Worm (Caenorhabditis elegans) whole organism, L2 larva: Measurements from ENCODE around the gene pas-6.

Source experiments
- R02D3.7 ChIP-seq: fragments of 150-350 bp; optimal IDR thresholded peaks from 2 replicates; lab custom pipeline; 2014; ENCODE audit warnings: missing biosample characterization, missing genetic modification characterization
- ama-1 ChIP-seq: fragments of 150-350 bp; optimal IDR thresholded peaks from 2 replicates; lab custom pipeline; 2018; ENCODE audit warnings: inconsistent platforms
- crh-2 ChIP-seq: sonication (generic microtip); optimal IDR thresholded peaks from 2 replicates; lab custom pipeline; 2017; ENCODE audit warnings: missing biosample characterization, missing genetic modification characterization
- dmd-4 ChIP-seq: sonication (generic microtip); optimal IDR thresholded peaks from 2 replicates; lab custom pipeline; 2017; ENCODE audit warnings: missing biosample characterization, missing genetic modification characterization
- elt-3 ChIP-seq: sonication (generic microtip); optimal IDR thresholded peaks from 2 replicates; lab custom pipeline; 2017; ENCODE audit warnings: missing biosample characterization, missing genetic modification characterization
- lsy-2 ChIP-seq, 2 experiments: fragments of 150-350 bp in 1 of 2; sonication (generic microtip) in 1 of 2; optimal IDR thresholded peaks; 2 replicates each; lab custom pipeline; 2014 to 2017; ENCODE audit warnings: missing biosample characterization in 2 of 2, missing genetic modification characterization in 2 of 2
- nhr-11 ChIP-seq: fragments of 150-350 bp; optimal IDR thresholded peaks from 2 replicates; lab custom pipeline; 2014; ENCODE audit warnings: missing biosample characterization, missing genetic modification characterization
- nhr-129 ChIP-seq: fragments of 150-350 bp; optimal IDR thresholded peaks from 2 replicates; lab custom pipeline; 2014; ENCODE audit warnings: missing biosample characterization, missing genetic modification characterization
- nhr-77 ChIP-seq: fragments of 150-350 bp; optimal IDR thresholded peaks from 2 replicates; lab custom pipeline; 2014; ENCODE audit warnings: missing biosample characterization, missing genetic modification characterization
- sma-3 ChIP-seq: sonication (generic microtip); optimal IDR thresholded peaks from 2 replicates; lab custom pipeline; 2016; ENCODE audit warnings: missing genetic modification reagents, missing genetic modification characterization, missing compliant biosample characterization
- snpc-4 ChIP-seq: fragments of 150-350 bp; optimal IDR thresholded peaks from 2 replicates; lab custom pipeline; 2014; ENCODE audit warnings: missing biosample characterization, missing genetic modification characterization

DNA sequence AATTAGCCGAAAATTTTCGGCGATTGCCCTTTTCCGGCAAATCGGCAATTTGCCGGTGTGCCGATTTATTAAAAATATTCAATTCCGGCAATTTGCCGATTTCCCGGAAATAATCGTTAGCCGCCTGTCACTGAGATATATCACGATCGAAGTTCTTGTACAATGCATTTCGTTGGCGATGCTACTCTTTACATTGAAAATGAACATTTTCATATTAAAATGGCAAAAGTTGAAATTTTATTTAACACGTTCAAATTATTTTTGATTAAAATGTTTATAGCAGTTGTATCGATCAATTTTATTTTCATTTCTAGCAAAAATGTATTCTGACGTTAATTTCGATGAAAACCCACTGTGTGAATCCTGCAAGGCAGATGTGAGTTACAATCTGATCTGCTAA is 30.6 kb upstream of the pas-6 start, which contains the start of gene M03E7.3:
- TF ChIP-seq snpc-4 (tag; lab: Kevin White, UChicago) (no peak), nhr-77 (tag; lab: Kevin White, UChicago) (no peak), nhr-129 (tag; lab: Kevin White, UChicago) (no peak), R02D3.7 (tag; lab: Kevin White, UChicago) (no peak), nhr-11 (no peak), ama-1 (lab: Kevin White, UChicago) (no peak), elt-3 (tag; lab: Kevin White, UChicago) (no peak), dmd-4 (tag; lab: Kevin White, UChicago) (no peak), crh-2 (tag; lab: Kevin White, UChicago) (no peak), lsy-2 (tag; optimal IDR thresholded peaks at IDR 0.05; lab: Kevin White, UChicago) (no peak), sma-3 (GFP tag; lab: Kevin White, UChicago) (no peak)
